Worm (Caenorhabditis elegans): ENCODE results near the gene K02F3.2.
A peak's percentile ranks its signal among the peaks of the same experiment; 100 is the strongest.

Gene K02F3.2

ce11 chrIII:886726-887125, 41.1 kb downstream of the K02F3.2 start, which contains the start of gene zer-1:
zer-1 (minus strand) TSS chrIII:886793.
- no peak for TF ChIP-seq lin-13 (tag; optimal IDR thresholded peaks at IDR 0.05)
- no peak for TF ChIP-seq unc-120 (tag; optimal IDR thresholded peaks at IDR 0.05; ENCODE audit: poor library complexity, severe bottlenecking)
- TF ChIP-seq ztf-11 (tag; optimal IDR thresholded peaks at IDR 0.05), result no peak
- no peak for TF ChIP-seq unc-62 (GFP tag; optimal IDR thresholded peaks at IDR 0.05)
- TF ChIP-seq snpc-4 (tag; optimal IDR thresholded peaks at IDR 0.05), result no peak
- no peak for TF ChIP-seq elt-3 (tag; optimal IDR thresholded peaks at IDR 0.05)
- TF ChIP-seq hlh-1 (tag; optimal IDR thresholded peaks at IDR 0.05), result no peak
- TF ChIP-seq nhr-12 (tag; optimal IDR thresholded peaks at IDR 0.05), result no peak
- TF ChIP-seq tbx-8 (GFP tag; optimal IDR thresholded peaks at IDR 0.05), result no peak
- no peak for TF ChIP-seq cnd-1 (tag; optimal IDR thresholded peaks at IDR 0.05)
- no peak for TF ChIP-seq ces-1 (GFP tag; optimal IDR thresholded peaks at IDR 0.05)
- TF ChIP-seq drap-1 (GFP tag; optimal IDR thresholded peaks at IDR 0.05), result no peak
- no peak for TF ChIP-seq mep-1 (tag; optimal IDR thresholded peaks at IDR 0.05)
- TF ChIP-seq blmp-1 (tag; optimal IDR thresholded peaks at IDR 0.05), result no peak

ce11 chrIII:887874-888299, 42.2 kb downstream of the K02F3.2 start:
- TF ChIP-seq unc-62 (GFP tag; optimal IDR thresholded peaks at IDR 0.05) (peak; percentile 16), pha-4 (tag; optimal IDR thresholded peaks at IDR 0.05) (peak; percentile 24), ztf-11 (tag; optimal IDR thresholded peaks at IDR 0.05) (no peak), flh-1 (GFP tag; optimal IDR thresholded peaks at IDR 0.05) (no peak), mep-1 (tag; optimal IDR thresholded peaks at IDR 0.05) (no peak), elt-3 (tag; optimal IDR thresholded peaks at IDR 0.05) (no peak), ceh-83 (GFP tag; optimal IDR thresholded peaks at IDR 0.05) (no peak), M03D4.4 (tag; optimal IDR thresholded peaks at IDR 0.05) (no peak), mls-2 (tag; optimal IDR thresholded peaks at IDR 0.05) (peak; percentile 60), unc-39 (tag; optimal IDR thresholded peaks at IDR 0.05) (no peak), zip-8 (tag; optimal IDR thresholded peaks at IDR 0.05) (no peak), tbx-8 (GFP tag; optimal IDR thresholded peaks at IDR 0.05) (no peak), nhr-76 (tag; optimal IDR thresholded peaks at IDR 0.05) (peak; percentile 34), cnd-1 (tag; optimal IDR thresholded peaks at IDR 0.05) (no peak), sem-2 (GFP tag; optimal IDR thresholded peaks at IDR 0.05) (no peak), ham-2 (GFP tag; optimal IDR thresholded peaks at IDR 0.05) (peak; percentile 23), lin-13 (tag; optimal IDR thresholded peaks at IDR 0.05) (no peak), sptf-1 (tag; optimal IDR thresholded peaks at IDR 0.05) (no peak), nhr-28 (tag; optimal IDR thresholded peaks at IDR 0.05) (no peak), drap-1 (GFP tag; optimal IDR thresholded peaks at IDR 0.05) (no peak), ceh-43 (GFP tag; optimal IDR thresholded peaks at IDR 0.05) (no peak), bed-3 (GFP tag; optimal IDR thresholded peaks at IDR 0.05) (no peak), unc-120 (tag; optimal IDR thresholded peaks at IDR 0.05; ENCODE audit: poor library complexity, severe bottlenecking) (peak; percentile 41), nhr-2 (tag; optimal IDR thresholded peaks at IDR 0.05) (no peak), ceh-39 (tag; optimal IDR thresholded peaks at IDR 0.05) (peak; percentile 32), snpc-4 (tag; optimal IDR thresholded peaks at IDR 0.05) (no peak), nhr-237 (tag; optimal IDR thresholded peaks at IDR 0.05) (no peak), lin-32 (GFP tag; optimal IDR thresholded peaks at IDR 0.05) (no peak), ces-1 (GFP tag; optimal IDR thresholded peaks at IDR 0.05) (peak; percentile 63), nhr-12 (tag; optimal IDR thresholded peaks at IDR 0.05) (no peak), mab-5 (tag; optimal IDR thresholded peaks at IDR 0.05) (no peak), elt-1 (tag; optimal IDR thresholded peaks at IDR 0.05; ENCODE audit: borderline replicate concordance, insufficient read depth) (no peak), lsy-2 (tag; optimal IDR thresholded peaks at IDR 0.05) (peak; percentile 21), blmp-1 (tag; optimal IDR thresholded peaks at IDR 0.05) (peak; percentile 49), hlh-1 (tag; optimal IDR thresholded peaks at IDR 0.05) (no peak)

ce11 chrIII:888983-889549, 43.4 kb downstream of the K02F3.2 start:
- no peak for TF ChIP-seq elt-1 (tag; optimal IDR thresholded peaks at IDR 0.05; ENCODE audit: borderline replicate concordance, insufficient read depth)
- no peak for TF ChIP-seq ham-2 (GFP tag; optimal IDR thresholded peaks at IDR 0.05)
- TF ChIP-seq lsy-2 (tag; optimal IDR thresholded peaks at IDR 0.05), result peak; percentile 81
- no peak for TF ChIP-seq M03D4.4 (tag; optimal IDR thresholded peaks at IDR 0.05)
